Worm (Caenorhabditis elegans) whole organism, midembryonic: ENCODE measurements around the gene eppl-1.

ENCODE experiments used
- T22C8.4 ChIP-seq: fragments of 200-800 bp; sonication (Bioruptor generic); IDR thresholded peaks from 2 replicates; pipeline ENCODE4 v1.3.6; 2022; ENCODE audit warnings: missing genetic modification characterization, missing compliant biosample characterization
- cog-1 ChIP-seq: sonication (generic microtip); optimal IDR thresholded peaks from 2 replicates; lab custom pipeline; 2016; ENCODE audit warnings: missing genetic modification characterization, missing compliant biosample characterization
- flt-1 ChIP-seq: fragments of 200-800 bp; sonication (Bioruptor generic); IDR thresholded peaks from 2 replicates; pipeline ENCODE4 v1.3.6; 2022; ENCODE audit warnings: missing genetic modification characterization, missing compliant biosample characterization
- klf-2 ChIP-seq: fragments of 200-800 bp; sonication (Bioruptor generic); conservative IDR thresholded peaks from 2 replicates; pipeline ENCODE4 v1.3.6; 2022; ENCODE audit warnings: missing genetic modification reagents, missing genetic modification characterization, missing compliant biosample characterization
- med-1 ChIP-seq: sonication (generic microtip); optimal IDR thresholded peaks from 2 replicates; lab custom pipeline; 2017; ENCODE audit warnings: missing genetic modification characterization, mild to moderate bottlenecking, missing compliant biosample characterization, antibody characterized with exemption, missing genetic modification reagents; ENCODE audit not compliant: insufficient read depth
- tab-1 ChIP-seq: fragments of 200-800 bp; sonication (Bioruptor generic); IDR thresholded peaks from 2 replicates; pipeline ENCODE4 v1.3.6; 2022; ENCODE audit warnings: missing genetic modification characterization, missing compliant biosample characterization
- ztf-23 ChIP-seq: fragments of 200-800 bp; sonication (Bioruptor generic); IDR thresholded peaks from 2 replicates; pipeline ENCODE4 v1.3.6; 2022; ENCODE audit warnings: missing genetic modification reagents, missing genetic modification characterization, missing compliant biosample characterization
- ztf-29 ChIP-seq: fragments of 200-800 bp; sonication (Bioruptor generic); IDR thresholded peaks from 2 replicates; pipeline ENCODE4 v1.3.6; 2022; ENCODE audit warnings: missing genetic modification reagents, missing genetic modification characterization, missing compliant biosample characterization

DNA sequence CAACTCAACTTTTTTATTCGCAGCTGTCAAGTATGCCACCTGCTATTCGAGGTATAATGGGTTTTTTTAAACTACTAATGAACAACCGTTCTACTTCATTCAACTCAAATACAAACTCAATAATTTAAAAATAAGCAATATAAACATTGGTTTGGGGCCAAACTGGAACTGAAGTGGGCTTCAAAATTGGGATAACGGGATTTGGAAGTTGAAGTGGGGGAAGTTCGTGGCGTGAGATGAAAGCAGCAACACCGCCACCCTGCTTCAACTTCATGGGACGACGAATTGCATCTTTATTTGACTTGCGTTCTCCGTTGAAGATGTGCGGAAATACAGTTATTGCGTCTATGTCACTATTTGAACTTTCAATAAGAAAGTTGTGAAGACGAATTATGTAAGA lies 27.0 kb upstream of the eppl-1 start:
- TF ChIP-seq flt-1 (GFP tag; lab: Robert Waterston, UW) (no peak), ztf-29 (GFP tag; lab: Robert Waterston, UW) (no peak), med-1 (no peak), T22C8.4 (GFP tag; lab: Robert Waterston, UW) (no peak), ztf-23 (GFP tag; lab: Robert Waterston, UW) (no peak), klf-2 (GFP tag; lab: Robert Waterston, UW) (no peak), cog-1 (tag; lab: Kevin White, UChicago) (no peak), tab-1 (no peak)
